Worm (Caenorhabditis elegans) whole organism, L4 larva: ENCODE measurements around the gene Y55F3BR.1.

Experiments
- D1046.2 ChIP-seq: fragments of 200-800 bp; sonication (Bioruptor generic); IDR thresholded peaks from 2 replicates; pipeline ENCODE4 v1.3.6; 2022; ENCODE audit warnings: missing genetic modification characterization, missing compliant biosample characterization
- F37D6.2 ChIP-seq: sonication (generic microtip); optimal IDR thresholded peaks from 2 replicates; lab custom pipeline; 2016; ENCODE audit warnings: mild to moderate bottlenecking, missing genetic modification characterization, missing compliant biosample characterization
- Y48G9A.11 ChIP-seq: fragments of 200-800 bp; sonication (Bioruptor generic); IDR thresholded peaks from 2 replicates; pipeline ENCODE4 v1.3.6; 2022; ENCODE audit warnings: missing genetic modification reagents, missing genetic modification characterization, missing compliant biosample characterization
- aha-1 ChIP-seq: fragments of 150-350 bp; peaks from one replicate; lab custom pipeline; 2014; ENCODE audit warnings: missing biosample characterization, missing genetic modification characterization
- ama-1 ChIP-seq: fragments of 150-350 bp; optimal IDR thresholded peaks from 2 replicates; lab custom pipeline; 2014; ENCODE audit warnings: inconsistent platforms, mixed read lengths
- arid-1 ChIP-seq: fragments of 200-800 bp; sonication (Bioruptor generic); conservative IDR thresholded peaks from 2 replicates; pipeline ENCODE4 v1.3.6; 2022; ENCODE audit warnings: missing genetic modification reagents, missing genetic modification characterization, missing compliant biosample characterization
- ceh-32 ChIP-seq: sonication (generic microtip); optimal IDR thresholded peaks from 2 replicates; lab custom pipeline; 2016; ENCODE audit warnings: mild to moderate bottlenecking, missing genetic modification characterization, missing compliant biosample characterization; ENCODE audit not compliant: poor library complexity
- ceh-82 ChIP-seq: sonication (generic microtip); optimal IDR thresholded peaks from 2 replicates; lab custom pipeline; 2017; ENCODE audit warnings: missing biosample characterization, missing genetic modification characterization
- ces-1 ChIP-seq: fragments of 150-350 bp; sonication (generic microtip); optimal IDR thresholded peaks from 4 replicates; lab custom pipeline; 2014; ENCODE audit warnings: missing biosample characterization, missing genetic modification reagents, missing genetic modification characterization
- daf-16 ChIP-seq, 3 experiments: sonication (generic microtip); optimal IDR thresholded peaks; 2 replicates each; lab custom pipeline; 2016 to 2017; ENCODE audit warnings: missing genetic modification characterization in 3 of 3, missing genetic modification reagents in 3 of 3, mild to moderate bottlenecking in 2 of 3, missing compliant biosample characterization in 2 of 3, missing biosample characterization in 1 of 3, moderate library complexity in 1 of 3
- daf-19 ChIP-seq: fragments of 200-800 bp; sonication (Bioruptor generic); conservative IDR thresholded peaks from 2 replicates; pipeline ENCODE4 v1.3.6; 2022; ENCODE audit warnings: missing genetic modification characterization, missing compliant biosample characterization
- dmd-6 ChIP-seq: fragments of 200-800 bp; sonication (Bioruptor generic); IDR thresholded peaks from 2 replicates; pipeline ENCODE4 v1.3.6; 2022; ENCODE audit warnings: missing genetic modification reagents, missing genetic modification characterization, missing compliant biosample characterization
- dmd-8 ChIP-seq: fragments of 200-800 bp; sonication (Bioruptor generic); IDR thresholded peaks from 2 replicates; pipeline ENCODE4 v1.3.6; 2022; ENCODE audit warnings: missing genetic modification characterization, missing compliant biosample characterization
- dpl-1 ChIP-seq: fragments of 150-350 bp; optimal IDR thresholded peaks from 2 replicates; lab custom pipeline; 2014; ENCODE audit warnings: missing biosample characterization, missing genetic modification reagents, missing genetic modification characterization
- dve-1 ChIP-seq: sonication (generic microtip); optimal IDR thresholded peaks from 2 replicates; lab custom pipeline; 2017; ENCODE audit warnings: antibody characterized with exemption, mild to moderate bottlenecking, missing genetic modification characterization, missing compliant biosample characterization; ENCODE audit not compliant: insufficient read depth
- fkh-10 ChIP-seq: fragments of 150-350 bp; optimal IDR thresholded peaks from 2 replicates; lab custom pipeline; 2014; ENCODE audit warnings: missing biosample characterization, missing genetic modification reagents, missing genetic modification characterization
- fos-1 ChIP-seq: fragments of 150-350 bp; optimal IDR thresholded peaks from 2 replicates; lab custom pipeline; 2014; ENCODE audit warnings: missing biosample characterization, missing genetic modification characterization
- hif-1 ChIP-seq, 2 experiments: sonication (generic microtip); optimal IDR thresholded peaks; 2 replicates each; lab custom pipeline; 2016 to 2017; ENCODE audit warnings: missing compliant biosample characterization in 2 of 2, missing genetic modification characterization in 2 of 2, missing genetic modification reagents in 2 of 2, missing genotype in 2 of 2, mild to moderate bottlenecking in 1 of 2
- hlh-11 ChIP-seq: fragments of 200-800 bp; sonication (Bioruptor generic); optimal IDR thresholded peaks from 2 replicates; lab custom pipeline; 2018; ENCODE audit warnings: mild to moderate bottlenecking, missing genetic modification characterization, missing compliant biosample characterization
- hlh-30 ChIP-seq: sonication (generic microtip); optimal IDR thresholded peaks from 2 replicates; lab custom pipeline; 2017; ENCODE audit warnings: antibody characterized with exemption, mild to moderate bottlenecking, missing genetic modification characterization, missing compliant biosample characterization; ENCODE audit not compliant: insufficient read depth
- lim-7 ChIP-seq: fragments of 200-800 bp; sonication (Bioruptor generic); IDR thresholded peaks from 2 replicates; pipeline ENCODE4 v1.3.6; 2022; ENCODE audit warnings: missing genetic modification characterization, missing compliant biosample characterization
- lin-13 ChIP-seq: fragments of 150-350 bp; optimal IDR thresholded peaks from 2 replicates; lab custom pipeline; 2014; ENCODE audit warnings: missing biosample characterization, missing genetic modification reagents, missing genetic modification characterization
- lin-38 ChIP-seq: fragments of 200-800 bp; sonication (Bioruptor generic); IDR thresholded peaks from 2 replicates; pipeline ENCODE4 v1.3.6; 2022; ENCODE audit warnings: missing genetic modification reagents, missing genetic modification characterization, missing compliant biosample characterization
- lin-39 ChIP-seq: fragments of 150-350 bp; optimal IDR thresholded peaks from 2 replicates; lab custom pipeline; 2014; ENCODE audit warnings: missing biosample characterization, missing genetic modification reagents, missing genetic modification characterization
- lsy-2 ChIP-seq, 2 experiments: fragments of 150-350 bp in 1 of 2; sonication (generic microtip) in 1 of 2; optimal IDR thresholded peaks; 2 replicates each; lab custom pipeline; 2014 to 2017; ENCODE audit warnings: missing biosample characterization in 2 of 2, missing genetic modification characterization in 2 of 2
- mep-1 ChIP-seq: fragments of 150-350 bp; sonication (generic microtip); optimal IDR thresholded peaks from 3 replicates; lab custom pipeline; 2014; ENCODE audit warnings: missing biosample characterization, missing genetic modification characterization
- mes-2 ChIP-seq: sonication (generic microtip); optimal IDR thresholded peaks from 2 replicates; lab custom pipeline; 2016; ENCODE audit warnings: missing genotype, mild to moderate bottlenecking, missing genetic modification characterization, missing compliant biosample characterization; ENCODE audit not compliant: poor library complexity, severe bottlenecking
- mxl-2 ChIP-seq: fragments of 200-800 bp; sonication (Bioruptor generic); conservative IDR thresholded peaks from 2 replicates; pipeline ENCODE4 v1.3.6; 2022; ENCODE audit warnings: missing genetic modification reagents, missing genetic modification characterization, missing compliant biosample characterization
- nhr-11 ChIP-seq: fragments of 150-350 bp; optimal IDR thresholded peaks from 2 replicates; lab custom pipeline; 2014; ENCODE audit warnings: missing biosample characterization, missing genetic modification characterization
- nhr-111 ChIP-seq: fragments of 200-800 bp; sonication (Bioruptor generic); optimal IDR thresholded peaks from 2 replicates; lab custom pipeline; 2018; ENCODE audit warnings: mild to moderate bottlenecking, missing genetic modification characterization, missing compliant biosample characterization
- nhr-28 ChIP-seq: fragments of 150-350 bp; optimal IDR thresholded peaks from 2 replicates; lab custom pipeline; 2014; ENCODE audit warnings: missing biosample characterization, missing genetic modification characterization
- nhr-41 ChIP-seq: fragments of 200-800 bp; sonication (Bioruptor generic); IDR thresholded peaks from 2 replicates; pipeline ENCODE4 v1.3.6; 2022; ENCODE audit warnings: missing genetic modification reagents, missing genetic modification characterization, missing compliant biosample characterization
- nhr-42 ChIP-seq: fragments of 200-800 bp; sonication (Bioruptor generic); IDR thresholded peaks from 2 replicates; pipeline ENCODE4 v1.3.6; 2022; ENCODE audit warnings: missing genetic modification characterization, missing compliant biosample characterization
- nhr-6 ChIP-seq: fragments of 150-350 bp; optimal IDR thresholded peaks from 2 replicates; lab custom pipeline; 2014; ENCODE audit warnings: missing biosample characterization, missing genetic modification characterization
- nhr-77 ChIP-seq: fragments of 150-350 bp; optimal IDR thresholded peaks from 2 replicates; lab custom pipeline; 2014; ENCODE audit warnings: missing biosample characterization, missing genetic modification characterization
- pqm-1 ChIP-seq: sonication (generic microtip); optimal IDR thresholded peaks from 2 replicates; lab custom pipeline; 2017; ENCODE audit warnings: missing biosample characterization, missing genetic modification characterization
- rbr-2 ChIP-seq: sonication (generic microtip); optimal IDR thresholded peaks from 2 replicates; lab custom pipeline; 2016; ENCODE audit warnings: missing genotype, missing genetic modification characterization, missing compliant biosample characterization
- set-16 ChIP-seq: fragments of 200-800 bp; sonication (Bioruptor generic); IDR thresholded peaks from 2 replicates; pipeline ENCODE4 v1.3.6; 2022; ENCODE audit warnings: missing genetic modification reagents, missing genetic modification characterization, missing compliant biosample characterization
- skn-1 ChIP-seq: fragments of 150-350 bp; optimal IDR thresholded peaks from 2 replicates; lab custom pipeline; 2014; ENCODE audit warnings: missing biosample characterization, missing genetic modification characterization
- tag-97 ChIP-seq: fragments of 200-800 bp; sonication (Bioruptor generic); IDR thresholded peaks from 2 replicates; pipeline ENCODE4 v1.3.6; 2022; ENCODE audit warnings: missing genetic modification characterization, missing compliant biosample characterization
- unc-62 ChIP-seq, 3 experiments: fragments of 150-350 bp in 1 of 3; sonication (generic microtip); optimal IDR thresholded peaks in 2 of 3; peaks in 1 of 3; 1 replicate in 1 of 3; 2 replicates in 2 of 3; lab custom pipeline; 2014 to 2017; ENCODE audit warnings: missing biosample characterization in 3 of 3, missing genetic modification characterization in 3 of 3, missing genetic modification reagents in 3 of 3, missing genotype in 1 of 3
- vab-7 ChIP-seq: fragments of 200-800 bp; sonication (Bioruptor generic); IDR thresholded peaks from 2 replicates; pipeline ENCODE4 v1.3.6; 2022; ENCODE audit warnings: missing genetic modification reagents, missing genetic modification characterization, missing compliant biosample characterization
- zag-1 ChIP-seq: fragments of 150-350 bp; optimal IDR thresholded peaks from 2 replicates; lab custom pipeline; 2014; ENCODE audit warnings: missing biosample characterization, missing genetic modification characterization
- zfp-2 ChIP-seq: sonication (generic microtip); optimal IDR thresholded peaks from 2 replicates; lab custom pipeline; 2016; ENCODE audit warnings: mild to moderate bottlenecking, missing genetic modification characterization, missing compliant biosample characterization
- zip-2 ChIP-seq: fragments of 150-350 bp; optimal IDR thresholded peaks from 2 replicates; lab custom pipeline; 2014; ENCODE audit warnings: missing biosample characterization, missing genetic modification characterization
- ztf-7 ChIP-seq: fragments of 150-350 bp; optimal IDR thresholded peaks from 2 replicates; lab custom pipeline; 2014; ENCODE audit warnings: missing biosample characterization, missing genetic modification characterization

The Y55F3BR.1 gene

DNA sequence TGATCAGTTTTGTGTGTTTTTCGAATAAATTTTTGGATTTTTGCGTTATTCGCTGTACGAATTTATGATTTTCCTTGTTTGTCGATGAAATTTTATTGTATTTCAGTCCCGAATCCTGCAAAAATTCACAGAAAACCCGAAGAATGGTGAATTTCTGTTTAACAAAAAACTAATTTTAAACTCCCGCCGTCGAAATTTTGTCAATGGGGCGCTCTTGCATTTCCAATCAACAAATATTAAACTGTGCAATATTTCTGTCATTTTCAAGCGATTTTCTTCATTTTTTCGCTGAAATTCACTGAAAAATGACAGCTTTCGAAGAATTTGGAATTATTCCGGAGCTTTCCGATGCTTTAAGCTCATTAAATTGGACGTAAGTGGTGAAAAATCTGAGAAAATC lies at the start of gene Y55F3BR.1:
Gene Y55F3BR.1, plus strand, starts transcription at position 115 of the 400 bp plus-strand sequence.
- TF ChIP-seq aha-1 (tag; lab: Kevin White, UChicago) (peak; percentile 55), dve-1 (peak; percentile 8), nhr-11 (tag; lab: Kevin White, UChicago) (peak; percentile 2), mep-1 (tag; lab: Kevin White, UChicago) (peak; percentile 16), dpl-1 (GFP tag; lab: Kevin White, UChicago) (peak; percentile 94), daf-19 (GFP tag; lab: Robert Waterston, UW) (no peak), unc-62 (GFP tag; optimal IDR thresholded peaks at IDR 0.05 in 1 of 2; lab: Kevin White, UChicago) (no peak), unc-62 (tag; optimal IDR thresholded peaks at IDR 0.05; lab: Kevin White, UChicago) (no peak), mes-2 (tag; lab: Kevin White, UChicago) (peak; percentile 65), nhr-28 (tag; lab: Kevin White, UChicago) (peak; percentile 35), ama-1 (no peak), dmd-8 (GFP tag; lab: Robert Waterston, UW) (no peak), vab-7 (GFP tag; lab: Robert Waterston, UW) (no peak), zfp-2 (tag; lab: Kevin White, UChicago) (no peak), lsy-2 (tag; optimal IDR thresholded peaks at IDR 0.05; lab: Kevin White, UChicago) (peak in 1 of 2 experiments; percentile 65), nhr-77 (tag; lab: Kevin White, UChicago) (peak; percentile 20), ceh-82 (tag; lab: Kevin White, UChicago) (no peak), pqm-1 (no peak), nhr-6 (peak; percentile 52), skn-1 (tag; lab: Kevin White, UChicago) (no peak), lin-13 (GFP tag; lab: Kevin White, UChicago) (peak; percentile 41), lin-38 (GFP tag; lab: Robert Waterston, UW) (peak; percentile 97), hlh-30 (tag; lab: Kevin White, UChicago) (peak; percentile 12)
- TF ChIP-seq, all 104 proteins: peak for 13

ce11 chrIV:824854-825253 lies 49.7 kb upstream of the Y55F3BR.1 start, which contains the start of gene zipt-15:
zipt-15 (minus strand) TSS chrIV:824954.
- TF ChIP-seq arid-1 (GFP tag; lab: Robert Waterston, UW) (no peak), lim-7 (GFP tag; lab: Robert Waterston, UW) (no peak), D1046.2 (no peak), lin-39 (tag; lab: Kevin White, UChicago) (no peak)
- TF ChIP-seq, all 104 proteins: peak for 0

ce11 chrIV:826145-826544 lies 48.4 kb upstream of the Y55F3BR.1 start:
- TF ChIP-seq nhr-42 (GFP tag; lab: Robert Waterston, UW): no peak
- peak in 1 of 2 experiments; percentile 76 for TF ChIP-seq hif-1 (tag; optimal IDR thresholded peaks at IDR 0.05; lab: Kevin White, UChicago)
- TF ChIP-seq Y48G9A.11: no peak
- TF ChIP-seq tag-97 (GFP tag; lab: Robert Waterston, UW): no peak
- TF ChIP-seq ces-1 (GFP tag; lab: Kevin White, UChicago): no peak
- peak; percentile 41 for TF ChIP-seq hlh-30 (tag; lab: Kevin White, UChicago)
- peak; percentile 67 for TF ChIP-seq aha-1 (tag; lab: Kevin White, UChicago)

- TF ChIP-seq dve-1: peak; percentile 62
- TF ChIP-seq ztf-7: no peak
- no peak for TF ChIP-seq fos-1 (tag; lab: Kevin White, UChicago)
- TF ChIP-seq dmd-6 (GFP tag; lab: Robert Waterston, UW): no peak
- peak; percentile 42 for TF ChIP-seq fkh-10 (GFP tag; lab: Kevin White, UChicago)
- TF ChIP-seq daf-16 (GFP tag; optimal IDR thresholded peaks at IDR 0.05; lab: Kevin White, UChicago): no peak
- no peak for TF ChIP-seq daf-16 (tag; optimal IDR thresholded peaks at IDR 0.05; lab: Kevin White, UChicago)
- TF ChIP-seq zip-2 (tag; lab: Kevin White, UChicago): peak; percentile 10
- TF ChIP-seq nhr-28 (tag; lab: Kevin White, UChicago): peak; percentile 15
- peak; percentile 73 for TF ChIP-seq mep-1 (tag; lab: Kevin White, UChicago)
- TF ChIP-seq mxl-2 (GFP tag; lab: Robert Waterston, UW): no peak
- no peak for TF ChIP-seq vab-7 (GFP tag; lab: Robert Waterston, UW)
- TF ChIP-seq ceh-32: no peak
- no peak for TF ChIP-seq F37D6.2 (tag; lab: Kevin White, UChicago)
- TF ChIP-seq zag-1: no peak
- peak; percentile 40 for TF ChIP-seq rbr-2
- TF ChIP-seq hlh-30 (tag; lab: Kevin White, UChicago): peak; percentile 64
- no peak for TF ChIP-seq nhr-41 (GFP tag; lab: Robert Waterston, UW)
- peak; percentile 20 for TF ChIP-seq hlh-11
- TF ChIP-seq set-16: no peak
- no peak for TF ChIP-seq nhr-111 (GFP tag; lab: Kevin White, UChicago)
Observed at ce11 chrIV:828427-828826, 46.2 kb upstream of the Y55F3BR.1 start.
